Worm (Caenorhabditis elegans): ENCODE results near the gene ZK185.5.

The ZK185.5 gene

ce11 chrIV:4570599-4570998 lies 24.9 kb upstream of the ZK185.5 start (continued):
- TF ChIP-seq rnt-1 (tag; optimal IDR thresholded peaks at IDR 0.05) (no peak), C16A3.4 (tag; optimal IDR thresholded peaks at IDR 0.05) (no peak), lsy-2 (tag; optimal IDR thresholded peaks at IDR 0.05) (no peak), zip-4 (GFP tag; optimal IDR thresholded peaks at IDR 0.05) (no peak), skn-1 (tag; optimal IDR thresholded peaks at IDR 0.05) (no peak), unc-30 (tag; optimal IDR thresholded peaks at IDR 0.05) (no peak), Y116A8C.19 (tag; optimal IDR thresholded peaks at IDR 0.05; ENCODE audit: borderline replicate concordance) (no peak), nhr-20 (tag; optimal IDR thresholded peaks at IDR 0.05) (no peak), ets-5 (GFP tag; IDR thresholded peaks at IDR 0.05) (no peak), fkh-8 (tag; optimal IDR thresholded peaks at IDR 0.05) (peak; percentile 64), mdl-1 (tag; optimal IDR thresholded peaks at IDR 0.05) (no peak), pqm-1 (tag; optimal IDR thresholded peaks at IDR 0.05) (no peak), xbp-1 (tag; optimal IDR thresholded peaks at IDR 0.05) (no peak), tbx-2 (tag; optimal IDR thresholded peaks at IDR 0.05) (no peak), hlh-4 (tag; optimal IDR thresholded peaks at IDR 0.05) (no peak), nhr-71 (tag; optimal IDR thresholded peaks at IDR 0.05) (peak; percentile 24), fkh-10 (GFP tag; optimal IDR thresholded peaks at IDR 0.05) (peak; percentile 77)

- TF ChIP-seq ceh-82 (tag; optimal IDR thresholded peaks at IDR 0.05) (no peak), nhr-77 (tag; optimal IDR thresholded peaks at IDR 0.05) (no peak), lin-14 (GFP tag; optimal IDR thresholded peaks at IDR 0.05) (peak; percentile 54), fkh-10 (GFP tag; optimal IDR thresholded peaks at IDR 0.05) (peak; percentile 77), C16A3.4 (tag; optimal IDR thresholded peaks at IDR 0.05) (no peak), ztf-11 (tag; optimal IDR thresholded peaks at IDR 0.05) (no peak)
These were observed 22.7 kb upstream of the ZK185.5 start, which contains the start of gene F28E10.1 for ce11 chrIV:4568402-4568891. Gene F28E10.1 (plus strand): TSS chrIV:4568841.

ce11 chrIV:4567343-4567742 lies 21.6 kb upstream of the ZK185.5 start, which contains the start of gene F28E10.4:
Gene F28E10.4 (minus strand): TSS chrIV:4567443.
- TF ChIP-seq nhr-77 (tag; optimal IDR thresholded peaks at IDR 0.05) (no peak), pag-3 (tag; optimal IDR thresholded peaks at IDR 0.05; ENCODE audit: borderline replicate concordance, insufficient read depth) (no peak), nhr-84 (tag; optimal IDR thresholded peaks at IDR 0.05) (no peak), unc-98 (GFP tag; IDR thresholded peaks at IDR 0.05) (no peak), lsy-2 (tag; optimal IDR thresholded peaks at IDR 0.05) (no peak), vab-15 (tag; optimal IDR thresholded peaks at IDR 0.05) (no peak), lir-3 (tag; optimal IDR thresholded peaks at IDR 0.05; ENCODE audit: poor library complexity) (no peak), egl-27 (tag; optimal IDR thresholded peaks at IDR 0.05) (no peak), aly-2 (tag; optimal IDR thresholded peaks at IDR 0.05) (no peak), grh-1 (GFP tag; IDR thresholded peaks at IDR 0.05) (no peak), elt-3 (tag; optimal IDR thresholded peaks at IDR 0.05) (no peak), mab-9 (GFP tag; IDR thresholded peaks at IDR 0.05) (no peak)

- no peak for TF ChIP-seq lir-3 (tag; optimal IDR thresholded peaks at IDR 0.05; ENCODE audit: poor library complexity)
- no peak for TF ChIP-seq dpl-1 (GFP tag; optimal IDR thresholded peaks at IDR 0.05)
- no peak for TF ChIP-seq mdl-1 (tag; optimal IDR thresholded peaks at IDR 0.05)
These were observed 20.2 kb upstream of the ZK185.5 start for ce11 chrIV:4565882-4566281.

ce11 chrIV:4564541-4564940 lies 18.8 kb upstream of the ZK185.5 start:
- TF ChIP-seq nhr-85 (tag) = peak; percentile 44
- TF ChIP-seq ztf-4 (tag; optimal IDR thresholded peaks at IDR 0.05) = no peak
